Worm (Caenorhabditis elegans): Measurements from ENCODE around the gene Y51H4A.938.

Y51H4A.938 gene

ce11 chrIV:16528375-16528774 is 47.4 kb downstream of the Y51H4A.938 start, which contains the start of gene Y51H4A.937:
TSS of gene Y51H4A.937 (plus strand) at chrIV:16528675.
- TF ChIP-seq tbx-2 (tag; optimal IDR thresholded peaks at IDR 0.05) (no peak), sea-2 (GFP tag; optimal IDR thresholded peaks at IDR 0.05) (no peak), nhr-67 (tag; optimal IDR thresholded peaks at IDR 0.05) (no peak), fos-1 (tag; optimal IDR thresholded peaks at IDR 0.05) (no peak), elt-3 (tag; optimal IDR thresholded peaks at IDR 0.05) (no peak), nhr-76 (tag; optimal IDR thresholded peaks at IDR 0.05) (no peak), fkh-10 (GFP tag; optimal IDR thresholded peaks at IDR 0.05) (no peak), ceh-28 (tag; optimal IDR thresholded peaks at IDR 0.05) (no peak), nhr-25 (tag; optimal IDR thresholded peaks at IDR 0.05) (no peak), R02D3.7 (tag; optimal IDR thresholded peaks at IDR 0.05) (no peak), ZK546.5 (tag; optimal IDR thresholded peaks at IDR 0.05) (no peak), egl-5 (tag; optimal IDR thresholded peaks at IDR 0.05) (no peak), ama-1 (optimal IDR thresholded peaks at IDR 0.05) (no peak), lin-15B (tag; optimal IDR thresholded peaks at IDR 0.05) (no peak), elt-2 (tag; optimal IDR thresholded peaks at IDR 0.05) (no peak), eor-1 (tag; optimal IDR thresholded peaks at IDR 0.05) (no peak), fkh-2 (tag; optimal IDR thresholded peaks at IDR 0.05) (no peak)

Data from whole organism, L3 larva.